Worm (Caenorhabditis elegans): Measurements from ENCODE around the gene mrps-18.C.

Gene mrps-18.C

DNA sequence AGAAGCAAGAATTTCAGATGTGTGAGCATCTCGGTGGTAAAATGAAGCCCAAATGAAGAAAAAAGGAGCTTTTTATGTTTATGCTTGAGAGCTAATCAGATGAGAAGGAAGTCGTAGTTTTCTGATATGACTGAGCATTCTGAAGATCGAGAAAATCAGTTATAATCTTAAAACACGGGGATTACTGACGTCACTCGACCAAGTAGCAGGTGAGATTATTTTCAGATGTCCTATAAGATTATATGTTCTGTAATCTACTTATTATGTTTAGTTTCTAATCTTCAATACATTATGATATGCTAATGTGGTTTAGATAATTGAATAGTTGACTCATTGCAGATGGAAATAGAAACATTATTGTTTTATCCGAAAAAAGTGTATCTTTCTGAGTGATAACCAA is 9.8 kb downstream of the mrps-18.C start, which contains the start of gene ins-14:
Gene ins-14 (minus strand): TSS at position 32 of the 400 bp plus-strand sequence.
- TF ChIP-seq Y22D7AL.16 (tag; optimal IDR thresholded peaks at IDR 0.05) (no peak), ama-1 (optimal IDR thresholded peaks at IDR 0.05) (no peak), unc-42 (tag; optimal IDR thresholded peaks at IDR 0.05) (no peak), dve-1 (tag; optimal IDR thresholded peaks at IDR 0.05) (no peak), lim-6 (tag; optimal IDR thresholded peaks at IDR 0.05) (no peak), unc-55 (GFP tag; optimal IDR thresholded peaks at IDR 0.05) (no peak), ceh-30 (tag; optimal IDR thresholded peaks at IDR 0.05) (no peak), pat-9 (tag; optimal IDR thresholded peaks at IDR 0.05) (no peak), tbx-2 (tag; optimal IDR thresholded peaks at IDR 0.05) (no peak), ztf-16 (tag; optimal IDR thresholded peaks at IDR 0.05) (no peak), ceh-18 (tag; optimal IDR thresholded peaks at IDR 0.05) (no peak), ahr-1 (tag; optimal IDR thresholded peaks at IDR 0.05) (no peak), C08G9.2 (tag; optimal IDR thresholded peaks at IDR 0.05) (no peak), ceh-48 (tag; optimal IDR thresholded peaks at IDR 0.05) (no peak), nhr-11 (tag; optimal IDR thresholded peaks at IDR 0.05) (no peak), che-1 (tag; optimal IDR thresholded peaks at IDR 0.05) (no peak), nfya-1 (tag; optimal IDR thresholded peaks at IDR 0.05) (no peak)

DNA sequence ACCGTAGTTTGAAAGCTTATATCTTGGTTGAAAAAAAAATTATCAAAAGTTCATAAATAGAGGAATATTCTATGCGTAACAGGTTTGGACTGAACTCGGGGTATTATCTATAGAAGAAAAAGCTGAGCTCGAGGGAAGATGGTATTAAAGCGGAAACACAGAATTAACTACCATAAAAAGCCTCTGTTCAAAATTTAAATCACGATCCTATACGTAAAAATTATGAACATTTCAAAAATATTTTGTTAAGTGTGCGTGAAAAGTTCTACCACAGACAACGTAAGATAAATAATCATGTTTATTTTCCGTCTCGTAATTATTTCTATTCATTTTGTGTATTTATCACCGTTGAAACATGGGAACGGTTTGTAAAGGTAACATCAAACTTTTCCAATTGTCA is 10.4 kb downstream of the mrps-18.C start, which contains the start of gene F41G3.5:
Gene F41G3.5 (plus strand): TSS at position 301 of the 400 bp plus-strand sequence.
- no peak for TF ChIP-seq ceh-18 (tag; optimal IDR thresholded peaks at IDR 0.05)
- no peak for TF ChIP-seq ceh-14 (tag; optimal IDR thresholded peaks at IDR 0.05)

DNA sequence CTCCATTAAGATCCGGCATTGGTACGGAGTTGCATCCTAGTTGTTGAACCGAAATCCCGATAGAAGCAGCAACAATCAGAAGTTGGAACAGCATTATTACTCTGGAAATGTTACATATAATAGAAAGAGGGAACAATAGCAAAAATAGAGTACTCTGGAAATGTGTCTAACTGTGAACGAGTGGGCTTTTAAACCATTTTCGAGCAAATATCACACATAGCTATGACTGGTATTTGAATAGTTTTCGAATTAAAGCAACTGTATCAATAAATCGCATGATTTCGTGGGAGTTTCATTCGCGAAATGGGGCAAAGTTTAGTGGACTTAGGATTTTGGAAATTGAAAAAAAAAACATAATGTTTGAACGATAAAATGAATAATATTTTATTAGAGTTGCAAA is 13.4 kb downstream of the mrps-18.C start, which contains the start of gene F41G3.10:
Gene F41G3.10 (minus strand): TSS at position 101 of the 400 bp plus-strand sequence.
- TF ChIP-seq elt-4 (tag; optimal IDR thresholded peaks at IDR 0.05) (no peak), dmd-4 (tag; optimal IDR thresholded peaks at IDR 0.05; ENCODE audit: borderline replicate concordance) (no peak), rnt-1 (tag; optimal IDR thresholded peaks at IDR 0.05) (no peak), unc-55 (GFP tag; optimal IDR thresholded peaks at IDR 0.05) (no peak), ceh-2 (tag; optimal IDR thresholded peaks at IDR 0.05) (no peak), ceh-6 (GFP tag; optimal IDR thresholded peaks at IDR 0.05) (no peak), sdc-2 (tag; optimal IDR thresholded peaks at IDR 0.05) (no peak), pha-4 (tag; optimal IDR thresholded peaks at IDR 0.05) (no peak), K02D7.2 (tag; optimal IDR thresholded peaks at IDR 0.05) (no peak), pat-9 (tag; optimal IDR thresholded peaks at IDR 0.05) (no peak)

DNA sequence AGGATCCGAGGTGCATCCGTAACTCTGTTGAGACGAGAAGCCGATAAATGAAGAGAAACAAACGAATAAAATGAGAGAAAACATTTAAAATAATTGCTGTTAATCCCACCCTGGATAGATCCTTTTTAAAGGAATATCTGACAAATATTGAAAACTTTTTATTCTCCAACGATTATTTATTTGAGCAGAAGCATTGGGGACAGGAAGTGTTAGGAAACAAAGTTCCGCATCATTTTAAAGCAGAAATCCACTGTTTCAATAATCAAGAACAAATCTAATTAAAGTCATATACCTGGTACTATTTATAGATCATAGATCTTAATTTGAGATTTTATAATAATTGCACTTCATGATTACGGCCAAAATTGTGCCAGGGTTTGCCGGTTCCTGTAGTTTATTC is 14.9 kb downstream of the mrps-18.C start, which contains the start of gene F41G3.20:
Gene F41G3.20 (minus strand): TSS at position 101 of the 400 bp plus-strand sequence.
- no peak for TF ChIP-seq ceh-22 (tag; optimal IDR thresholded peaks at IDR 0.05)
- no peak for TF ChIP-seq unc-86 (tag; optimal IDR thresholded peaks at IDR 0.05)
- no peak for TF ChIP-seq lin-11 (tag; optimal IDR thresholded peaks at IDR 0.05)
- TF ChIP-seq syd-9 (tag; optimal IDR thresholded peaks at IDR 0.05): no peak
- no peak for TF ChIP-seq zip-5 (tag; optimal IDR thresholded peaks at IDR 0.05)
- no peak for TF ChIP-seq elt-4 (tag; optimal IDR thresholded peaks at IDR 0.05)
- TF ChIP-seq pros-1 (tag; optimal IDR thresholded peaks at IDR 0.05): no peak
- no peak for TF ChIP-seq ceh-6 (GFP tag; optimal IDR thresholded peaks at IDR 0.05)
- TF ChIP-seq C08G9.2 (tag; optimal IDR thresholded peaks at IDR 0.05): no peak
- TF ChIP-seq eyg-1 (tag; optimal IDR thresholded peaks at IDR 0.05): no peak
- no peak for TF ChIP-seq ceh-24 (tag; optimal IDR thresholded peaks at IDR 0.05)
- TF ChIP-seq hlh-6 (tag; optimal IDR thresholded peaks at IDR 0.05): no peak
- TF ChIP-seq unc-42 (tag; optimal IDR thresholded peaks at IDR 0.05): no peak
- TF ChIP-seq hlh-8 (tag; optimal IDR thresholded peaks at IDR 0.05): no peak
- no peak for TF ChIP-seq ceh-9 (tag; optimal IDR thresholded peaks at IDR 0.05)
- TF ChIP-seq T23F11.4 (GFP tag; optimal IDR thresholded peaks at IDR 0.05): no peak
- TF ChIP-seq ceh-18 (tag; optimal IDR thresholded peaks at IDR 0.05): no peak
- TF ChIP-seq pha-2 (tag; optimal IDR thresholded peaks at IDR 0.05): no peak
- no peak for TF ChIP-seq ceh-34 (tag; optimal IDR thresholded peaks at IDR 0.05)
- no peak for TF ChIP-seq ahr-1 (tag; optimal IDR thresholded peaks at IDR 0.05)

Measured in whole organism, late embryonic.